Fruit fly (Drosophila melanogaster) whole organism, embryonic: ENCODE data around the gene FucTA.

Experiments
- CG1233 ChIP-seq: fragments of 200-800 bp; sonication (Bioruptor generic); optimal IDR thresholded peaks from 4 replicates; lab custom pipeline; 2018; ENCODE audit warnings: missing biosample characterization, mild to moderate bottlenecking, missing genetic modification characterization
- CG8765 ChIP-seq: fragments of 200-800 bp; sonication (Bioruptor generic); IDR thresholded peaks from 2 replicates; pipeline ENCODE4 v1.3.6; 2022; ENCODE audit warnings: missing biosample characterization, missing genetic modification characterization
- Ssrp ChIP-seq: fragments of 200-800 bp; sonication (Bioruptor generic); optimal IDR thresholded peaks from 2 replicates; lab custom pipeline; 2018; ENCODE audit warnings: missing biosample characterization, mild to moderate bottlenecking, missing genetic modification characterization, moderate library complexity
- cwo ChIP-seq: fragments of 200-800 bp; sonication (Bioruptor generic); optimal IDR thresholded peaks from 3 replicates; lab custom pipeline; 2017; ENCODE audit warnings: missing biosample characterization, missing genetic modification characterization, mild to moderate bottlenecking, moderate library complexity, missing genetic modification reagents
- org-1 ChIP-seq: fragments of 200-800 bp; sonication (Bioruptor generic); optimal IDR thresholded peaks from 2 replicates; lab custom pipeline; 2017; ENCODE audit warnings: missing biosample characterization, missing genetic modification characterization

DNA sequence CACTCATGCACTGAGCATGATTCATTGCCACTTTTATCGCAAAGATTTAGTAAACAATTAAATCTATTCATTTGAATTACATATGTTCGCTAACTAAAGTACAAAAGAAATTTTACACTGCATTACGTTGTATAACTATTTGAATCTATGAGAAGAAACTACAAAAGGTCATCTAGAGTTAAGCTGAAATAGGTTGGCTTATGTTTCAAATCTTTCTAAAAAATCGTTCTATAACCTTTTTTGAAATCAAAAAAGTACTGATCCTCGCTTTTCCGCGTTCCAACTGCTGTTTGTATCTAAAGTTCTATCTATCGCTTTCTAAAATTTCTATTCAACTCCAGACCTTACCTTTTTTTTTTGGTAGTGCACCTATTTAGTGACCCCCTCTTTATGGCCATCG is 21.2 kb upstream of the FucTA start:
- no peak for TF ChIP-seq CG1233 (GFP tag; lab: Kevin White, UChicago)
- TF ChIP-seq CG8765 (GFP tag; lab: Robert Waterston, UW) = no peak
- TF ChIP-seq cwo (GFP tag; lab: Kevin White, UChicago) = no peak
- no peak for TF ChIP-seq Ssrp (tag; lab: Kevin White, UChicago)
- TF ChIP-seq org-1 (GFP tag; lab: Kevin White, UChicago) = no peak
